Fruit fly (Drosophila melanogaster) whole organism, embryonic: ENCODE data around the gene Charon.

Source experiments
- Atf6 ChIP-seq: fragments of 200-800 bp; sonication (Bioruptor generic); IDR thresholded peaks from 2 replicates; pipeline ENCODE4 v1.3.6; 2022; ENCODE audit warnings: missing biosample characterization, missing genetic modification characterization
- C15 ChIP-seq: fragments of 200-800 bp; sonication (Bioruptor generic); IDR thresholded peaks from 3 replicates; pipeline ENCODE4 v1.3.6; 2022; ENCODE audit warnings: missing biosample characterization, missing genetic modification characterization
- CG10366 ChIP-seq: fragments of 200-800 bp; sonication (Bioruptor generic); IDR thresholded peaks from 2 replicates; pipeline ENCODE4 v1.3.6; 2022; ENCODE audit warnings: missing biosample characterization, missing genetic modification characterization
- CG11093 ChIP-seq: fragments of 200-800 bp; sonication (Bioruptor generic); IDR thresholded peaks from 3 replicates; pipeline ENCODE4 v1.3.6; 2022; ENCODE audit warnings: missing biosample characterization, missing genetic modification characterization
- CG11696 ChIP-seq: fragments of 200-800 bp; sonication (Bioruptor generic); IDR thresholded peaks from 2 replicates; pipeline ENCODE4 v1.3.6; 2022; ENCODE audit warnings: missing biosample characterization, missing genetic modification characterization
- CG12071 ChIP-seq: fragments of 200-800 bp; sonication (Bioruptor generic); optimal IDR thresholded peaks from 3 replicates; lab custom pipeline; 2018; ENCODE audit warnings: missing biosample characterization, mild to moderate bottlenecking, missing genetic modification characterization
- CG12104 ChIP-seq: fragments of 200-800 bp; sonication (Bioruptor generic); optimal IDR thresholded peaks from 3 replicates; lab custom pipeline; 2016; ENCODE audit warnings: missing biosample characterization, missing genetic modification characterization
- CG12155 ChIP-seq: fragments of 200-800 bp; sonication (Bioruptor generic); optimal IDR thresholded peaks from 3 replicates; lab custom pipeline; 2016; ENCODE audit warnings: missing biosample characterization, missing genetic modification characterization
- CG13894 ChIP-seq: fragments of 200-800 bp; sonication (Bioruptor generic); optimal IDR thresholded peaks from 3 replicates; lab custom pipeline; 2018; ENCODE audit warnings: missing biosample characterization, mild to moderate bottlenecking, missing genetic modification characterization, moderate library complexity
- CG17568 ChIP-seq: fragments of 200-800 bp; sonication (Bioruptor generic); optimal IDR thresholded peaks from 2 replicates; lab custom pipeline; 2018; ENCODE audit warnings: missing biosample characterization, mild to moderate bottlenecking, missing genetic modification characterization, moderate library complexity
- CG1832 ChIP-seq: fragments of 200-800 bp; sonication (Bioruptor generic); optimal IDR thresholded peaks from 2 replicates; lab custom pipeline; 2017; ENCODE audit warnings: missing biosample characterization, mild to moderate bottlenecking, missing genetic modification characterization, inconsistent platforms
- CG30431 ChIP-seq: fragments of 200-800 bp; sonication (Bioruptor generic); optimal IDR thresholded peaks from 2 replicates; lab custom pipeline; 2017; ENCODE audit warnings: missing biosample characterization, missing genetic modification characterization
- CG31388 ChIP-seq: fragments of 200-800 bp; sonication (Bioruptor generic); optimal IDR thresholded peaks from 2 replicates; lab custom pipeline; 2016; ENCODE audit warnings: missing biosample characterization, missing genetic modification characterization
- CG32532 ChIP-seq: fragments of 200-800 bp; sonication (Bioruptor generic); IDR thresholded peaks from 2 replicates; pipeline ENCODE4 v1.3.6; 2022; ENCODE audit warnings: missing biosample characterization, missing genetic modification characterization
- CG6654 ChIP-seq: fragments of 200-800 bp; sonication (Bioruptor generic); optimal IDR thresholded peaks from 2 replicates; lab custom pipeline; 2017; ENCODE audit warnings: missing biosample characterization, mild to moderate bottlenecking, missing genetic modification characterization
- CG6854 ChIP-seq: fragments of 200-800 bp; sonication (Bioruptor generic); optimal IDR thresholded peaks from 3 replicates; lab custom pipeline; 2017; ENCODE audit warnings: missing biosample characterization, mild to moderate bottlenecking, missing genetic modification characterization
- CG7271 ChIP-seq: fragments of 200-800 bp; sonication (Bioruptor generic); optimal IDR thresholded peaks from 2 replicates; lab custom pipeline; 2018; ENCODE audit warnings: missing biosample characterization, mild to moderate bottlenecking, missing genetic modification characterization, moderate library complexity
- CG9437 ChIP-seq: fragments of 200-800 bp; sonication (Bioruptor generic); optimal IDR thresholded peaks from 2 replicates; lab custom pipeline; 2018; ENCODE audit warnings: missing biosample characterization, mild to moderate bottlenecking, missing genetic modification characterization
- CG9876 ChIP-seq: fragments of 200-800 bp; sonication (Bioruptor generic); optimal IDR thresholded peaks from 2 replicates; lab custom pipeline; 2016; ENCODE audit warnings: missing biosample characterization, missing genetic modification characterization
- CG9932 ChIP-seq: fragments of 200-800 bp; sonication (Bioruptor generic); IDR thresholded peaks from 2 replicates; pipeline ENCODE4 v1.3.6; 2022; ENCODE audit warnings: missing biosample characterization, missing genetic modification characterization
- Dip3 ChIP-seq: fragments of 200-800 bp; sonication (Bioruptor generic); optimal IDR thresholded peaks from 3 replicates; lab custom pipeline; 2016; ENCODE audit warnings: missing biosample characterization, missing genetic modification characterization
- E2f2 ChIP-seq: fragments of 200-800 bp; sonication (Bioruptor generic); IDR thresholded peaks from 2 replicates; pipeline ENCODE4 v1.3.6; 2022; ENCODE audit warnings: missing biosample characterization, missing genetic modification characterization
- Eip74EF ChIP-seq, 2 experiments: fragments of 200-800 bp in 1 of 2; fragments of >200 bp in 1 of 2; sonication (Bioruptor generic) in 1 of 2; optimal IDR thresholded peaks; 2 replicates each; lab custom pipeline; 2017 to 2019; ENCODE audit warnings: missing biosample characterization in 2 of 2, missing genetic modification characterization in 2 of 2, mild to moderate bottlenecking in 1 of 2, moderate library complexity in 1 of 2
- Fer1 ChIP-seq: fragments of 200-800 bp; sonication (Bioruptor generic); optimal IDR thresholded peaks from 2 replicates; lab custom pipeline; 2017; ENCODE audit warnings: missing biosample characterization, mild to moderate bottlenecking, missing genetic modification characterization
- HmgZ ChIP-seq: fragments of 200-800 bp; sonication (Bioruptor generic); optimal IDR thresholded peaks from 2 replicates; lab custom pipeline; 2018; ENCODE audit warnings: missing biosample characterization, mild to moderate bottlenecking, missing genetic modification characterization
- Hmr ChIP-seq: fragments of 200-800 bp; sonication (Bioruptor generic); optimal IDR thresholded peaks from 3 replicates; lab custom pipeline; 2017; ENCODE audit warnings: mild to moderate bottlenecking, missing biosample characterization, missing genetic modification reagents, missing genetic modification characterization
- Hr3 ChIP-seq: fragments of 200-800 bp; sonication (Bioruptor generic); optimal IDR thresholded peaks from 3 replicates; lab custom pipeline; 2016; ENCODE audit warnings: missing biosample characterization, missing genetic modification characterization
- Lhr ChIP-seq: fragments of 200-800 bp; sonication (Bioruptor generic); optimal IDR thresholded peaks from 3 replicates; lab custom pipeline; 2017; ENCODE audit warnings: mild to moderate bottlenecking, missing biosample characterization, missing genetic modification reagents, missing genetic modification characterization
- MBD-R2 ChIP-seq: fragments of 200-800 bp; sonication (Bioruptor generic); IDR thresholded peaks from 2 replicates; pipeline ENCODE4 v1.3.6; 2022; ENCODE audit warnings: missing biosample characterization, missing genetic modification characterization
- Med ChIP-seq: fragments of 200-800 bp; sonication (Bioruptor generic); peaks from one replicate; lab custom pipeline; 2016; ENCODE audit warnings: missing biosample characterization, missing genetic modification characterization, mild to moderate bottlenecking, inconsistent platforms, moderate library complexity
- Nf-YA ChIP-seq: fragments of 200-800 bp; sonication (Bioruptor generic); IDR thresholded peaks from 2 replicates; pipeline ENCODE4 v1.3.6; 2022; ENCODE audit warnings: missing biosample characterization, missing genetic modification characterization
- Scr ChIP-seq: fragments of 200-800 bp; sonication (Bioruptor generic); IDR thresholded peaks from 2 replicates; pipeline ENCODE4 v1.3.6; 2022; ENCODE audit warnings: missing biosample characterization, missing genetic modification characterization; ENCODE audit not compliant: partially characterized antibody
- Six4 ChIP-seq: fragments of 200-800 bp; sonication (Bioruptor generic); optimal IDR thresholded peaks from 2 replicates; lab custom pipeline; 2016; ENCODE audit warnings: missing biosample characterization, missing genetic modification characterization
- Sry-β ChIP-seq: fragments of 200-800 bp; sonication (Bioruptor generic); optimal IDR thresholded peaks from 2 replicates; lab custom pipeline; 2018; ENCODE audit warnings: missing biosample characterization, mild to moderate bottlenecking, missing genetic modification characterization, moderate library complexity
- Xrp1 ChIP-seq: fragments of 200-800 bp; sonication (Bioruptor generic); IDR thresholded peaks from 2 replicates; pipeline ENCODE4 v1.3.6; 2022; ENCODE audit warnings: missing biosample characterization, missing genetic modification characterization
- bcd ChIP-seq: fragments of 200-800 bp; sonication (Bioruptor generic); optimal IDR thresholded peaks from 2 replicates; lab custom pipeline; 2017; ENCODE audit warnings: missing biosample characterization, mild to moderate bottlenecking, missing genetic modification characterization
- chn ChIP-seq: fragments of 200-800 bp; sonication (Bioruptor generic); optimal IDR thresholded peaks from 2 replicates; lab custom pipeline; 2016; ENCODE audit warnings: missing biosample characterization, missing genetic modification characterization
- crp ChIP-seq, 2 experiments: fragments of 200-800 bp; sonication (Bioruptor generic); optimal IDR thresholded peaks; 2 replicates in 1 of 2; 3 replicates in 1 of 2; lab custom pipeline; 2017; ENCODE audit warnings: missing biosample characterization in 2 of 2, missing genetic modification characterization in 2 of 2, mild to moderate bottlenecking in 1 of 2, moderate library complexity in 1 of 2
- da ChIP-seq: fragments of 200-800 bp; sonication (Bioruptor generic); optimal IDR thresholded peaks from 2 replicates; lab custom pipeline; 2016; ENCODE audit warnings: missing biosample characterization, missing genetic modification characterization
- dysf ChIP-seq: fragments of 200-800 bp; sonication (Bioruptor generic); IDR thresholded peaks from 3 replicates; pipeline ENCODE4 v1.3.6; 2022; ENCODE audit warnings: missing biosample characterization, missing genetic modification characterization
- ind ChIP-seq: fragments of 200-800 bp; sonication (Bioruptor generic); optimal IDR thresholded peaks from 3 replicates; lab custom pipeline; 2016; ENCODE audit warnings: missing biosample characterization, missing genetic modification characterization
- klu ChIP-seq: fragments of 200-800 bp; sonication (Bioruptor generic); IDR thresholded peaks from 2 replicates; pipeline ENCODE4 v1.3.6; 2022; ENCODE audit warnings: missing biosample characterization, missing genetic modification characterization
- lab ChIP-seq: fragments of 200-800 bp; sonication (Bioruptor generic); optimal IDR thresholded peaks from 3 replicates; lab custom pipeline; 2017; ENCODE audit warnings: missing biosample characterization, missing genetic modification characterization, mild to moderate bottlenecking, moderate library complexity, missing genetic modification reagents
- lbe ChIP-seq: fragments of 200-800 bp; sonication (Bioruptor generic); optimal IDR thresholded peaks from 2 replicates; lab custom pipeline; 2016; ENCODE audit warnings: missing biosample characterization, mild to moderate bottlenecking, missing genetic modification characterization
- nom ChIP-seq: fragments of 200-800 bp; sonication (Bioruptor generic); optimal IDR thresholded peaks from 2 replicates; lab custom pipeline; 2017; ENCODE audit warnings: missing biosample characterization, missing genetic modification characterization, mild to moderate bottlenecking, moderate library complexity, missing genetic modification reagents
- odd ChIP-seq: fragments of 200-800 bp; sonication (Bioruptor generic); optimal IDR thresholded peaks from 2 replicates; lab custom pipeline; 2017; ENCODE audit warnings: missing biosample characterization, mild to moderate bottlenecking, missing genetic modification characterization
- sens ChIP-seq: fragments of 200-800 bp; sonication (Bioruptor generic); peaks from one replicate; lab custom pipeline; 2016; ENCODE audit warnings: missing biosample characterization, missing genetic modification characterization
- shn ChIP-seq: fragments of 200-800 bp; sonication (Bioruptor generic); optimal IDR thresholded peaks from 3 replicates; lab custom pipeline; 2016; ENCODE audit warnings: missing biosample characterization, missing genetic modification characterization
- ssp ChIP-seq: fragments of 200-800 bp; sonication (Bioruptor generic); IDR thresholded peaks from 2 replicates; pipeline ENCODE4 v1.3.6; 2022; ENCODE audit warnings: missing biosample characterization, missing genetic modification characterization
- trem ChIP-seq: fragments of 200-800 bp; optimal IDR thresholded peaks from 3 replicates; lab custom pipeline; 2019; ENCODE audit warnings: missing biosample characterization, mild to moderate bottlenecking, missing genetic modification characterization, moderate library complexity
- zen ChIP-seq: fragments of 200-800 bp; sonication (Bioruptor generic); optimal IDR thresholded peaks from 3 replicates; lab custom pipeline; 2018; ENCODE audit warnings: missing biosample characterization, mild to moderate bottlenecking, missing genetic modification characterization, moderate library complexity

Gene Charon

dm6 chr2L:1207432-1207831, 34.8 kb upstream of the Charon start (continued):
- TF ChIP-seq CG11093 (GFP tag; lab: Robert Waterston, UW), result peak; percentile 51; the same call in 1 of the 3 replicates
- no peak for TF ChIP-seq zen (tag; lab: Kevin White, UChicago)
- no peak for TF ChIP-seq shn (GFP tag; lab: Kevin White, UChicago)
- no peak for TF ChIP-seq Sry-β
- peak; percentile 29 for TF ChIP-seq HmgZ (tag; lab: Kevin White, UChicago)
- TF ChIP-seq MBD-R2 (GFP tag; lab: Robert Waterston, UW), result peak; percentile 38; the same call in 1 of the 2 replicates
- no peak for TF ChIP-seq CG9876 (GFP tag; lab: Kevin White, UChicago)
- TF ChIP-seq Hmr, result peak; percentile 84
- no peak for TF ChIP-seq nom (GFP tag; lab: Kevin White, UChicago)
- TF ChIP-seq bcd, result peak; percentile 38
- TF ChIP-seq CG31388 (GFP tag; lab: Kevin White, UChicago), result no peak
- no peak for TF ChIP-seq CG30431 (GFP tag; lab: Kevin White, UChicago)
- 0 out of 3 replicates have a peak, but pooled peaks have one; percentile 44 for TF ChIP-seq C15 (GFP tag; lab: Robert Waterston, UW)
- TF ChIP-seq Nf-YA (GFP tag; lab: Robert Waterston, UW), result peak; percentile 61
- TF ChIP-seq CG1832 (GFP tag; lab: Kevin White, UChicago), result no peak
- TF ChIP-seq lab, result peak; percentile 79
- TF ChIP-seq CG9932 (GFP tag; lab: Robert Waterston, UW), result peak; percentile 72
- TF ChIP-seq E2f2 (GFP tag; lab: Robert Waterston, UW), result peak; percentile 43; the same call in 1 of the 2 replicates
- peak; percentile 74 for TF ChIP-seq CG32532 (GFP tag; lab: Robert Waterston, UW)
- TF ChIP-seq dysf (GFP tag; lab: Robert Waterston, UW), result peak; percentile 73
- TF ChIP-seq CG7271 (tag; lab: Kevin White, UChicago), result no peak
- TF ChIP-seq da, result no peak
- no peak for TF ChIP-seq Six4
- no peak for TF ChIP-seq CG17568 (GFP tag; lab: Kevin White, UChicago)
- TF ChIP-seq CG11696 (GFP tag; lab: Robert Waterston, UW), result peak; percentile 58; the same call in 1 of the 2 replicates
- no peak for TF ChIP-seq Eip74EF (GFP tag; optimal IDR thresholded peaks at IDR 0.05; lab: Kevin White, UChicago)
- peak; percentile 23 for TF ChIP-seq sens (GFP tag; lab: Kevin White, UChicago)
- no peak for TF ChIP-seq lbe (GFP tag; lab: Kevin White, UChicago)
- peak; percentile 24 for TF ChIP-seq CG9437 (GFP tag; lab: Kevin White, UChicago)
- TF ChIP-seq Med (GFP tag; lab: Kevin White, UChicago), result peak; percentile 82
- TF ChIP-seq trem (tag; lab: Kevin White, UChicago), result no peak
- peak; percentile 15 for TF ChIP-seq chn (GFP tag; lab: Kevin White, UChicago)
- peak; percentile 18 for TF ChIP-seq Hr3
- TF ChIP-seq CG12104, result no peak
- TF ChIP-seq CG13894, result peak; percentile 18
- peak; percentile 37; the same call in 1 of the 2 replicates for TF ChIP-seq ssp (GFP tag; lab: Robert Waterston, UW)
- peak; percentile 12 for TF ChIP-seq CG12155 (GFP tag; lab: Kevin White, UChicago)
- TF ChIP-seq CG12071 (GFP tag; lab: Kevin White, UChicago), result peak; percentile 16
- TF ChIP-seq Lhr (GFP tag; lab: Kevin White, UChicago), result no peak
- peak; percentile 24 for TF ChIP-seq Dip3 (GFP tag; lab: Kevin White, UChicago)
- peak; percentile 32 for TF ChIP-seq CG6854 (GFP tag; lab: Kevin White, UChicago)
- peak; percentile 69 for TF ChIP-seq Xrp1
- no peak for TF ChIP-seq klu (GFP tag; lab: Robert Waterston, UW)
- peak; percentile 57 for TF ChIP-seq Fer1
- peak; percentile 42 for TF ChIP-seq ind (GFP tag; lab: Kevin White, UChicago)
- peak; percentile 77 for TF ChIP-seq Atf6 (GFP tag; lab: Robert Waterston, UW)
- TF ChIP-seq crp (GFP tag; optimal IDR thresholded peaks at IDR 0.05; lab: Kevin White, UChicago), result no peak
- TF ChIP-seq CG6654 (GFP tag; lab: Kevin White, UChicago), result no peak
- TF ChIP-seq Scr (GFP tag; lab: Robert Waterston, UW), result no peak
- TF ChIP-seq CG10366 (GFP tag; lab: Robert Waterston, UW), result peak; percentile 62
- peak; percentile 24 for TF ChIP-seq odd (GFP tag; lab: Kevin White, UChicago)
